Worm (Caenorhabditis elegans): Measurements from ENCODE around the gene rpac-19.

DNA sequence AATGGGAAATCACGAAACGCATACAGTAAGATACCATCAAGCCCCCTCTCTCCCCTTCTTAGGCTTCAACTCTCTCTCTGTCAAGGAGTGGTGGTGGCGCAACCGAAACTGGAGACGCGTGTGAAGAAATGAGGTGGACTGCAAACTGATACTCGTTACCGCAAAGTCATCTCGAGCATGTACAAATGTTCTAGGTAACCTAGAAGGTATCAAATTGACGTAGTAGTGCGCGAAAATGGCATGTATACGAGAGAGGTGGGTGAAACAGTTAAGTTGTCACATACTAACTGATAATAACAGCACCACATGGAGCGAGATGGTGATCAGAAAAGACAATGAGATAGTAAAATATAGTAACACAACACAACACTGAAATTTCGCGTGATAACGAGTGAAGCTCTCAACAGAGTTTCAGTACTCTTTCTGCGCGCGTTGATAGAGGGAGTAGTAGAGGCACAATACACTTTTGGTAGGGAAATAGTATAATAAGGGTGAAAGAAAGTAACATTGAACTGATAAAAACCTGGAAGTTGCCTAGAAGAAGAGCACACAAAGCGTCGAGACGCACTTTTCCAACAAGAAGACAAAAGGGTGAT is 8.6 kb upstream of the rpac-19 start:
- TF ChIP-seq blmp-1 (tag; optimal IDR thresholded peaks at IDR 0.05), result no peak
- TF ChIP-seq unc-62 (GFP tag; optimal IDR thresholded peaks at IDR 0.05), result no peak
- TF ChIP-seq ztf-11 (tag; optimal IDR thresholded peaks at IDR 0.05), result no peak
- TF ChIP-seq elt-1 (tag; optimal IDR thresholded peaks at IDR 0.05; ENCODE audit: borderline replicate concordance, insufficient read depth), result no peak
- no peak for TF ChIP-seq nhr-12 (tag; optimal IDR thresholded peaks at IDR 0.05)
- TF ChIP-seq elt-3 (tag; optimal IDR thresholded peaks at IDR 0.05), result no peak
- no peak for TF ChIP-seq snpc-4 (tag; optimal IDR thresholded peaks at IDR 0.05)
- no peak for TF ChIP-seq nhr-28 (tag; optimal IDR thresholded peaks at IDR 0.05)
- TF ChIP-seq tbx-8 (GFP tag; optimal IDR thresholded peaks at IDR 0.05), result no peak

Measured in whole organism, mixed stage, embryonic.